Worm (Caenorhabditis elegans) whole organism, mixed stage, embryonic: ENCODE results near the gene ctsa-4.2.

Experiments used
- M03D4.4 ChIP-seq: sonication (generic microtip); optimal IDR thresholded peaks from 2 replicates; lab custom pipeline; 2017; ENCODE audit warnings: mild to moderate bottlenecking, missing genetic modification characterization, missing compliant biosample characterization
- bed-3 ChIP-seq: fragments of 200-800 bp; sonication (Bioruptor generic); optimal IDR thresholded peaks from 3 replicates; lab custom pipeline; 2018; ENCODE audit warnings: mild to moderate bottlenecking, missing genetic modification characterization, moderate library complexity, missing compliant biosample characterization
- blmp-1 ChIP-seq: fragments of 150-350 bp; optimal IDR thresholded peaks from 2 replicates; lab custom pipeline; 2014; ENCODE audit warnings: missing biosample characterization, missing genetic modification characterization
- ceh-39 ChIP-seq: fragments of 150-350 bp; optimal IDR thresholded peaks from 2 replicates; lab custom pipeline; 2014; ENCODE audit warnings: missing biosample characterization, missing genetic modification characterization
- ces-1 ChIP-seq: fragments of 150-350 bp; optimal IDR thresholded peaks from 2 replicates; lab custom pipeline; 2014; ENCODE audit warnings: missing biosample characterization, missing genetic modification reagents, missing genetic modification characterization
- drap-1 ChIP-seq: fragments of 200-800 bp; sonication (Bioruptor generic); optimal IDR thresholded peaks from 3 replicates; lab custom pipeline; 2018; ENCODE audit warnings: mild to moderate bottlenecking, missing genetic modification characterization, missing compliant biosample characterization
- elt-1 ChIP-seq: sonication (generic microtip); optimal IDR thresholded peaks from 2 replicates; lab custom pipeline; 2017; ENCODE audit warnings: missing genetic modification characterization, mild to moderate bottlenecking, missing compliant biosample characterization, antibody characterized with exemption, moderate library complexity, borderline replicate concordance; ENCODE audit not compliant: insufficient read depth
- elt-3 ChIP-seq: fragments of 150-350 bp; optimal IDR thresholded peaks from 2 replicates; lab custom pipeline; 2014; ENCODE audit warnings: missing biosample characterization, missing genetic modification characterization
- flh-1 ChIP-seq: fragments of 200-800 bp; sonication (Bioruptor generic); optimal IDR thresholded peaks from 2 replicates; lab custom pipeline; 2018; ENCODE audit warnings: mild to moderate bottlenecking, missing genetic modification characterization, moderate library complexity, missing compliant biosample characterization
- ham-2 ChIP-seq: fragments of 200-800 bp; sonication (Bioruptor generic); optimal IDR thresholded peaks from 2 replicates; lab custom pipeline; 2018; ENCODE audit warnings: mild to moderate bottlenecking, missing genetic modification characterization, missing compliant biosample characterization
- hlh-1 ChIP-seq: fragments of 150-350 bp; optimal IDR thresholded peaks from 2 replicates; lab custom pipeline; 2014; ENCODE audit warnings: missing biosample characterization, missing genetic modification reagents, missing genetic modification characterization
- lin-13 ChIP-seq: fragments of 150-350 bp; optimal IDR thresholded peaks from 2 replicates; lab custom pipeline; 2014; ENCODE audit warnings: missing biosample characterization, missing genetic modification characterization
- lin-32 ChIP-seq: fragments of 200-800 bp; sonication (Bioruptor generic); optimal IDR thresholded peaks from 2 replicates; lab custom pipeline; 2018; ENCODE audit warnings: mild to moderate bottlenecking, missing genetic modification characterization, missing compliant biosample characterization
- lsy-2 ChIP-seq: fragments of 150-350 bp; optimal IDR thresholded peaks from 2 replicates; lab custom pipeline; 2014; ENCODE audit warnings: missing biosample characterization, missing genetic modification characterization
- mab-5 ChIP-seq: fragments of 150-350 bp; optimal IDR thresholded peaks from 2 replicates; lab custom pipeline; 2014; ENCODE audit warnings: missing biosample characterization, missing genetic modification characterization
- mep-1 ChIP-seq: fragments of 150-350 bp; optimal IDR thresholded peaks from 2 replicates; lab custom pipeline; 2017; ENCODE audit warnings: missing biosample characterization, missing genetic modification reagents, missing genetic modification characterization, inconsistent platforms
- nhr-12 ChIP-seq: fragments of 150-350 bp; optimal IDR thresholded peaks from 2 replicates; lab custom pipeline; 2014; ENCODE audit warnings: missing biosample characterization, missing genetic modification characterization
- nhr-2 ChIP-seq: fragments of 150-350 bp; optimal IDR thresholded peaks from 2 replicates; lab custom pipeline; 2014; ENCODE audit warnings: missing biosample characterization, missing genetic modification characterization
- nhr-237 ChIP-seq: fragments of 150-350 bp; optimal IDR thresholded peaks from 2 replicates; lab custom pipeline; 2014; ENCODE audit warnings: missing biosample characterization, missing genetic modification characterization
- nhr-28 ChIP-seq: fragments of 150-350 bp; optimal IDR thresholded peaks from 2 replicates; lab custom pipeline; 2014; ENCODE audit warnings: missing biosample characterization, missing genetic modification characterization
- nhr-76 ChIP-seq: sonication (generic microtip); optimal IDR thresholded peaks from 2 replicates; lab custom pipeline; 2017; ENCODE audit warnings: missing biosample characterization, missing genetic modification characterization
- pha-4 ChIP-seq: fragments of 150-350 bp; optimal IDR thresholded peaks from 2 replicates; lab custom pipeline; 2018; ENCODE audit warnings: missing biosample characterization, missing genetic modification reagents, missing genetic modification characterization
- sem-2 ChIP-seq: fragments of 200-800 bp; sonication (Bioruptor generic); optimal IDR thresholded peaks from 2 replicates; lab custom pipeline; 2018; ENCODE audit warnings: mild to moderate bottlenecking, missing genetic modification characterization, missing compliant biosample characterization
- sptf-1 ChIP-seq: sonication (generic microtip); optimal IDR thresholded peaks from 2 replicates; lab custom pipeline; 2017; ENCODE audit warnings: mild to moderate bottlenecking, missing genetic modification characterization, moderate library complexity, missing compliant biosample characterization
- tbx-8 ChIP-seq: fragments of 200-800 bp; sonication (Bioruptor generic); optimal IDR thresholded peaks from 2 replicates; lab custom pipeline; 2018; ENCODE audit warnings: mild to moderate bottlenecking, missing genetic modification characterization, moderate library complexity, missing compliant biosample characterization
- unc-120 ChIP-seq: sonication (generic microtip); optimal IDR thresholded peaks from 2 replicates; lab custom pipeline; 2017; ENCODE audit warnings: missing genetic modification characterization, missing compliant biosample characterization; ENCODE audit not compliant: poor library complexity, severe bottlenecking
- unc-39 ChIP-seq: fragments of 150-350 bp; optimal IDR thresholded peaks from 2 replicates; lab custom pipeline; 2014; ENCODE audit warnings: missing biosample characterization, missing genetic modification characterization
- unc-62 ChIP-seq: fragments of 150-350 bp; optimal IDR thresholded peaks from 2 replicates; lab custom pipeline; 2014; ENCODE audit warnings: missing biosample characterization, missing genetic modification reagents, missing genetic modification characterization
- zip-8 ChIP-seq: fragments of 150-350 bp; optimal IDR thresholded peaks from 2 replicates; lab custom pipeline; 2014; ENCODE audit warnings: missing biosample characterization, missing genetic modification characterization
- ztf-11 ChIP-seq: fragments of 150-350 bp; optimal IDR thresholded peaks from 2 replicates; lab custom pipeline; 2014; ENCODE audit warnings: missing biosample characterization, missing genetic modification characterization

Gene ctsa-4.2

DNA sequence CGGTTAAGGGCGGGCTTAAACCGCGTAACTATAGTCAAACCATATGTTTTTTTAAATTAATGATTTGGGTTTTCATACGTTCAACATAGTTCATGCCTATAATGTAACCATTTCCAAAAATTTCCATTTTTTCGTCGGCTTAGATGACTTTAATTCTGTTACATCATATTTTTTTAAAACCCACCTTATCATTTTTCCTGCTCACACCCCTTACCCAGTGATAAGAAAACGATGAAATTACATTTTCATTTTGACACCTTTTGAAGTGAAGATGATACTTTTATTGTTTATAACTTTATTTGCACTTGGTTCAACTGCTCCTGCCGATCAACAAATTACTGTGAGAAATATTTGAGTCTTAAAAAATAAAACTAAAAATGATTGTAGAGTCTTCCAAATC, at the start of gene ctsa-4.2:
ctsa-4.2 (plus strand) TSS at position 247 of the 400 bp plus-strand sequence.
- TF ChIP-seq zip-8 (tag; lab: Kevin White, UChicago): no peak
- no peak for TF ChIP-seq ceh-39 (tag; lab: Kevin White, UChicago)
- no peak for TF ChIP-seq lin-13 (tag; lab: Kevin White, UChicago)
- TF ChIP-seq unc-62: no peak
- no peak for TF ChIP-seq ztf-11 (tag; lab: Kevin White, UChicago)
- no peak for TF ChIP-seq tbx-8
- no peak for TF ChIP-seq sptf-1 (tag; lab: Kevin White, UChicago)
- TF ChIP-seq nhr-2 (tag; lab: Kevin White, UChicago): no peak
- no peak for TF ChIP-seq unc-39 (tag; lab: Kevin White, UChicago)
- no peak for TF ChIP-seq sem-2 (GFP tag; lab: Kevin White, UChicago)
- TF ChIP-seq blmp-1 (tag; lab: Kevin White, UChicago): no peak
- no peak for TF ChIP-seq lin-32 (GFP tag; lab: Kevin White, UChicago)

- no peak for TF ChIP-seq unc-120 (tag; lab: Kevin White, UChicago)
- no peak for TF ChIP-seq lin-32 (GFP tag; lab: Kevin White, UChicago)
- no peak for TF ChIP-seq ham-2 (GFP tag; lab: Kevin White, UChicago)
- no peak for TF ChIP-seq lsy-2
- no peak for TF ChIP-seq nhr-2 (tag; lab: Kevin White, UChicago)
- no peak for TF ChIP-seq sem-2 (GFP tag; lab: Kevin White, UChicago)
- no peak for TF ChIP-seq nhr-12
Measured at ce11 chrIII:6577159-6577558, 35.2 kb upstream of the ctsa-4.2 start.

DNA sequence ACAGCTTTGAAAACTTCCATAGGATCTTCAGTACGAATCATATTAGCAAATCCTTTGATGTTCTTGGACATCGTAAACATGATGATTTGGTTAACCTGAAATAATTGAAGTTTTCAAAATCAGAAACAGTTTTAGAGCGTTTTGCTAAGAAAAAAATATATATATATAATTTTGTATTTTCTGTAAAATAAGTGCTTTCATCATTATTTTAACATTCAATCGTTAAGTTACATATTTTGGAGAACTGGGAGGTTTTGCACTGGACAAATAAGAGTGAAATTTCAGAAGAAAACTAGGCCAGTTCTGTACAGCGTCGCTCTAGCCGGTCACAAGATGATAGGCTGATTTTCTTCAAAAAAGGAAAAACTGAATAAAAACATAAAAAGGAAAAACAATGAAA, 33.8 kb upstream of the ctsa-4.2 start, which contains the start of gene F27B3.6:
F27B3.6 (minus strand) TSS at position 101 of the 400 bp plus-strand sequence.
- no peak for TF ChIP-seq elt-1 (tag; lab: Kevin White, UChicago)
- TF ChIP-seq drap-1: no peak
- no peak for TF ChIP-seq nhr-237 (tag; lab: Kevin White, UChicago)
- TF ChIP-seq unc-39 (tag; lab: Kevin White, UChicago): no peak
- no peak for TF ChIP-seq pha-4 (tag; lab: Kevin White, UChicago)
- TF ChIP-seq nhr-76 (tag; lab: Kevin White, UChicago): no peak
- TF ChIP-seq lsy-2: no peak
- TF ChIP-seq bed-3: no peak
- no peak for TF ChIP-seq sptf-1 (tag; lab: Kevin White, UChicago)
- no peak for TF ChIP-seq sem-2 (GFP tag; lab: Kevin White, UChicago)
- no peak for TF ChIP-seq elt-3
- TF ChIP-seq flh-1 (GFP tag; lab: Kevin White, UChicago): no peak
- no peak for TF ChIP-seq ces-1 (GFP tag; lab: Kevin White, UChicago)
- no peak for TF ChIP-seq unc-62
- no peak for TF ChIP-seq M03D4.4 (tag; lab: Kevin White, UChicago)
- no peak for TF ChIP-seq mep-1
- TF ChIP-seq unc-120 (tag; lab: Kevin White, UChicago): no peak
- TF ChIP-seq nhr-12: no peak
- TF ChIP-seq ham-2 (GFP tag; lab: Kevin White, UChicago): no peak

ce11 chrIII:6579398-6579797, 32.9 kb upstream of the ctsa-4.2 start, which contains the start of gene F27B3.8:
Gene F27B3.8, plus strand, starts transcription at chrIII:6579698.
- TF ChIP-seq elt-1 (tag; lab: Kevin White, UChicago): no peak
- no peak for TF ChIP-seq sptf-1 (tag; lab: Kevin White, UChicago)
- no peak for TF ChIP-seq ces-1 (GFP tag; lab: Kevin White, UChicago)
- no peak for TF ChIP-seq mab-5 (tag; lab: Kevin White, UChicago)
- no peak for TF ChIP-seq hlh-1 (tag; lab: Kevin White, UChicago)
- TF ChIP-seq lin-32 (GFP tag; lab: Kevin White, UChicago): no peak
- TF ChIP-seq nhr-2 (tag; lab: Kevin White, UChicago): no peak
- no peak for TF ChIP-seq flh-1 (GFP tag; lab: Kevin White, UChicago)
- no peak for TF ChIP-seq mep-1
- no peak for TF ChIP-seq lsy-2
- no peak for TF ChIP-seq unc-39 (tag; lab: Kevin White, UChicago)
- TF ChIP-seq nhr-76 (tag; lab: Kevin White, UChicago): no peak
- no peak for TF ChIP-seq ztf-11 (tag; lab: Kevin White, UChicago)
- no peak for TF ChIP-seq nhr-28
- TF ChIP-seq blmp-1 (tag; lab: Kevin White, UChicago): no peak
- TF ChIP-seq pha-4 (tag; lab: Kevin White, UChicago): no peak

DNA sequence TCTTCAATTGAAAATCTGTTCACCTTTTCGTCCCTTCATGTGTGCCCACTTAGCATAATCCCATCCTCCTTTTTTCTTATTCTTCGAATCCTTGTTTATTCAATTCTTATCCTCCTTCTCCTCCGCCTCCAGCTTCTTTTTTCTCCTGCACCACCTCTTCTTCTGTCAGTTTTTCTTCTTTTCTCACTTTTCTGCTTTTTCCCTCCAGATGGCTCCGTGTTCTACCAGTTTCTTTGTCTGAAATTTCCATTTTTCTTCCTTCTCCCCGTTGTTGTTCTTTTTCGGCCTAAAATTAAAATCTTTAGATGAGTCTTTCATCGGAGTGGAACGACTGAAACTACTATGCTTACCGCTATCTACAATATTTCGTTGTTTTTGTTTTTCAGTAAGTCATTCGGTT, 30.7 kb upstream of the ctsa-4.2 start, which contains the start of gene acr-21:
acr-21 (plus strand) TSS at position 301 of the 400 bp plus-strand sequence.
- TF ChIP-seq pha-4 (tag; lab: Kevin White, UChicago) (no peak), elt-3 (no peak), ham-2 (GFP tag; lab: Kevin White, UChicago) (no peak), bed-3 (no peak), lin-32 (GFP tag; lab: Kevin White, UChicago) (no peak), drap-1 (no peak), mab-5 (tag; lab: Kevin White, UChicago) (no peak), ztf-11 (tag; lab: Kevin White, UChicago) (no peak)
